Fruit fly (Drosophila melanogaster): ENCODE results near the gene Ttc1.
A peak's percentile ranks its signal among the peaks of the same experiment; 100 is the strongest.

The Ttc1 gene

DNA sequence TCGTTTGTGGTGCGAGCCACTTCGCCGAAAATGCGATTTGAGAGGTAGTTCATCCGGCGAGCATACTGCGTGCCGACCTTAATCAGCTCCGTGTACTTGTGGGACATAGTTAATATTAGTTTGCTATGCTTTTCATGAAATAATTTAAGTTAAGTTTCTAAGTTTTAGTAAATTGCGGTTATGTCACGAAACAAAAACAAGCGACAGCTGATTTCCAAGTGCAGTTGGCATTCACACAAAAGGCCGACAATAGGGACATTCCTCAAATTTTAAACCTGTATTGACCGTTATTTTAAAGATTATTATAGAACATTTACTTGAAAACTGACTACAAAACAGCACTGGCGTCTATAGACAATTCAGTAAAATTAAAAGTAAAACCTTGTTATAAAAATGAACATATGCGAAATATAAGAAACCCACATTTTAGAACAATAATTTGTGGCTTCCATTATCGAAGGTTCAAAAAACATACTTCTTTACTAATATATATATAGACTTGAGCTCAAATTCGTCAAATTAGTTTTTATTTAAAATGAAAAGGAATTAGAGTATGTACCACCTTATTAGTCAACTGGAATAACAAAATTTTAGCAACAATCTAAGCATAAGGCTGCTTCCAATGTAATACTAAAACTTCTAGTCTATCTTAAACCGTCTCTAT lies 6.3 kb downstream of the Ttc1 start, which contains the start of gene mRpS33 (continued):
- TF ChIP-seq Myb (GFP tag; optimal IDR thresholded peaks at IDR 0.05) (peak; percentile 74), CG17328 (GFP tag; IDR thresholded peaks at IDR 0.05) (no peak), crp (GFP tag; optimal IDR thresholded peaks at IDR 0.05) (peak in 1 of 2 experiments; percentile 79), CG34422 (GFP tag; IDR thresholded peaks at IDR 0.05) (0 out of 3 replicates have a peak, but pooled peaks have one; percentile 12), Chrac-16 (GFP tag; optimal IDR thresholded peaks at IDR 0.05) (no peak), CG4360 (GFP tag; IDR thresholded peaks at IDR 0.05) (peak; percentile 21; the same call in 1 of the 2 replicates), Pdp1 (GFP tag; optimal IDR thresholded peaks at IDR 0.05) (peak in 1 of 2 experiments; percentile 88), CG10267 (tag; optimal IDR thresholded peaks at IDR 0.05) (no peak), CG13287 (GFP tag; IDR thresholded peaks at IDR 0.05; ENCODE audit: partially characterized antibody) (peak; percentile 6; the same call in 1 of the 2 replicates), Dip2 (GFP tag; IDR thresholded peaks at IDR 0.05) (no peak), CG8924 (tag; optimal IDR thresholded peaks at IDR 0.05) (no peak), so (GFP tag; IDR thresholded peaks at IDR 0.05) (no peak), CG1603 (tag; optimal IDR thresholded peaks at IDR 0.05) (no peak), row (GFP tag; IDR thresholded peaks at IDR 0.05) (peak; percentile 26; the same call in 1 of the 3 replicates), chm (GFP tag; IDR thresholded peaks at IDR 0.05) (no peak), Jarid2 (GFP tag; optimal IDR thresholded peaks at IDR 0.05) (no peak), CG7357 (GFP tag; IDR thresholded peaks at IDR 0.05) (no peak), onecut (GFP tag; IDR thresholded peaks at IDR 0.05) (peak; percentile 20; the same call in 1 of the 2 replicates), sim (GFP tag; IDR thresholded peaks at IDR 0.05) (no peak)

DNA sequence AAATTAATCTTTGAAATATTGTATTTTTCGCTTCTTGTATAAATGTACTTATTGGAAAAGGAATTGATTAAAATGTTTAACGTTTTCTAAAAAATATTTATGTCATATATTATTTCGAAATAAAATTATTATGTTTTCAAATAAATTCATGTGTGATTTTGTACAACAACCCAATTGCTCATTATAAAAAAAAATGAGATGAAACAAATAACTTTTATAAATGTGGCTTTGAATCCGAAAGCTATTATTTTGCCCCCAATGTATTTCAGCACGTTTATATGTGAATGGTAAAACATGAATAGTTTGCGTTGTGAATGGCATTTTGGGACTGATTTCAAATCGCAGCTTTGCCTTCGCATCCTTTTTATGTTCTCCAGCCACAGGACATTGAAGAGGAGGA lies 8.2 kb downstream of the Ttc1 start, which contains the start of gene CG14881:
Gene CG14881, plus strand, starts transcription at position 301 of the 400 bp plus-strand sequence.
- peak; percentile 16 for TF ChIP-seq pzg (GFP tag; optimal IDR thresholded peaks at IDR 0.05)
- peak; percentile 52 for TF ChIP-seq MBD-R2 (GFP tag; IDR thresholded peaks at IDR 0.05)
- TF ChIP-seq crp (GFP tag; optimal IDR thresholded peaks at IDR 0.05), result peak in 1 of 2 experiments; percentile 40
- no peak for TF ChIP-seq BtbVII (GFP tag; optimal IDR thresholded peaks at IDR 0.05)
- TF ChIP-seq CG4820 (GFP tag; optimal IDR thresholded peaks at IDR 0.05), result no peak

DNA sequence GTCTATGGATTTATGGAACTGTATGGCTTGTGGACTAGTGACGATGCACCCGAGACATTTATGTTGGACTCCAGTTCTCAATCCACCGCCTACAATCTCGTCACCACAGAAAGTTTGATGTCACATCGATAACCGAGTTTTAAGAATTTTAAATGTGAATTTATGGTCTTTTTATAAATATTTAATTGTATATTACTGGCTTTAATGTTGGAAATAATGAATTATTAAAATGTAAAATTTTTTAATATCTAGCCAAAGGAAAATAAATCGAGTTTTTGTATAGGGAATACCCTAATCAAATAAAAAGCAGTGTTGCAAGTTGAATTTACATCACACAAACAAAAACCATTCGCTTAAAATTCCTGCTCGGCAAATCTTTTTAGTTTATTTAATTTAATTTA lies 10.1 kb downstream of the Ttc1 start, which contains the start of gene Fntb:
Gene Fntb, plus strand, starts transcription at position 334 of the 401 bp plus-strand sequence.
- TF ChIP-seq CG10267 (tag; optimal IDR thresholded peaks at IDR 0.05), result peak; percentile 92
- TF ChIP-seq CG13296 (GFP tag; optimal IDR thresholded peaks at IDR 0.05), result peak; percentile 69
- peak; percentile 76 for TF ChIP-seq CG3847 (GFP tag; IDR thresholded peaks at IDR 0.05)
- no peak for TF ChIP-seq ken (GFP tag; IDR thresholded peaks at IDR 0.05)
- TF ChIP-seq CG4707 (GFP tag; optimal IDR thresholded peaks at IDR 0.05), result no peak
- TF ChIP-seq CG6791 (GFP tag; IDR thresholded peaks at IDR 0.05; ENCODE audit: partially characterized antibody), result no peak
- TF ChIP-seq pum (GFP tag; optimal IDR thresholded peaks at IDR 0.05), result no peak
- TF ChIP-seq CG14441 (GFP tag; IDR thresholded peaks at IDR 0.05), result peak; percentile 49; the same call in 1 of the 2 replicates
- peak; percentile 79 for TF ChIP-seq CG8924 (tag; optimal IDR thresholded peaks at IDR 0.05)
- TF ChIP-seq NfI (GFP tag; optimal IDR thresholded peaks at IDR 0.05), result peak; percentile 55
- TF ChIP-seq schlank (tag; optimal IDR thresholded peaks at IDR 0.05), result peak; percentile 33
- no peak for TF ChIP-seq org-1 (GFP tag; optimal IDR thresholded peaks at IDR 0.05)
- TF ChIP-seq eyg (GFP tag; optimal IDR thresholded peaks at IDR 0.05), result no peak
- TF ChIP-seq CG16815 (GFP tag; optimal IDR thresholded peaks at IDR 0.05), result peak; percentile 45
- TF ChIP-seq CG30403 (GFP tag; optimal IDR thresholded peaks at IDR 0.05), result peak; percentile 80
- peak; percentile 7; the same call in 1 of the 2 replicates for TF ChIP-seq peb (GFP tag; IDR thresholded peaks at IDR 0.05)
- peak; percentile 66 for TF ChIP-seq CG14710 (tag; optimal IDR thresholded peaks at IDR 0.05)
- no peak for TF ChIP-seq slp2 (GFP tag; optimal IDR thresholded peaks at IDR 0.05)
- TF ChIP-seq CG14860 (GFP tag; IDR thresholded peaks at IDR 0.05; ENCODE audit: partially characterized antibody), result no peak
- no peak for TF ChIP-seq insv (GFP tag; optimal IDR thresholded peaks at IDR 0.05)
- peak; percentile 52; the same call in 1 of the 2 replicates for TF ChIP-seq CG32772 (GFP tag; IDR thresholded peaks at IDR 0.05)
- peak; percentile 38 for TF ChIP-seq CG1529 (GFP tag; optimal IDR thresholded peaks at IDR 0.05)
- peak; percentile 74 for TF ChIP-seq Xbp1 (GFP tag; optimal IDR thresholded peaks at IDR 0.05)
- TF ChIP-seq HHEX (GFP tag; optimal IDR thresholded peaks at IDR 0.05), result peak; percentile 63
- peak in 1 of 2 experiments; percentile 8 for TF ChIP-seq crp (GFP tag; optimal IDR thresholded peaks at IDR 0.05)
- no peak for TF ChIP-seq ara (GFP tag; IDR thresholded peaks at IDR 0.05)
- no peak for TF ChIP-seq Jarid2 (GFP tag; optimal IDR thresholded peaks at IDR 0.05)

Data from whole organism, embryonic.